Fruit fly (Drosophila melanogaster): Measurements from ENCODE around the gene SerRS-m.

SerRS-m gene

dm6 chr3R:15339111-15339510, 1.4 kb upstream of the SerRS-m start:
- no peak for TF ChIP-seq Hr4 (GFP tag; optimal IDR thresholded peaks at IDR 0.05)
- no peak for TF ChIP-seq Sox14 (GFP tag; optimal IDR thresholded peaks at IDR 0.05)
- TF ChIP-seq Eip78C (GFP tag) = no peak
- no peak for TF ChIP-seq CG9139 (GFP tag; optimal IDR thresholded peaks at IDR 0.05)
- TF ChIP-seq CG3032 (tag; optimal IDR thresholded peaks at IDR 0.05) = no peak
- no peak for TF ChIP-seq Hr38 (GFP tag; optimal IDR thresholded peaks at IDR 0.05)
- no peak for TF ChIP-seq spab (GFP tag; optimal IDR thresholded peaks at IDR 0.05)
- no peak for TF ChIP-seq eg (GFP tag; IDR thresholded peaks at IDR 0.05)
- no peak for TF ChIP-seq CG11294 (GFP tag; IDR thresholded peaks at IDR 0.05)
- TF ChIP-seq topi (GFP tag; optimal IDR thresholded peaks at IDR 0.05) = no peak
- no peak for TF ChIP-seq CG11762 (GFP tag; optimal IDR thresholded peaks at IDR 0.05; ENCODE audit: insufficient read depth)
- no peak for TF ChIP-seq achi (GFP tag; optimal IDR thresholded peaks at IDR 0.05)
- TF ChIP-seq Ets96B (tag; optimal IDR thresholded peaks at IDR 0.05) = no peak
- no peak for TF ChIP-seq vri (GFP tag; optimal IDR thresholded peaks at IDR 0.05)
- no peak for TF ChIP-seq Eip93F (GFP tag; optimal IDR thresholded peaks at IDR 0.05)
- TF ChIP-seq CG6854 (GFP tag; optimal IDR thresholded peaks at IDR 0.05) = no peak
- no peak for TF ChIP-seq esn (GFP tag; optimal IDR thresholded peaks at IDR 0.05)
- TF ChIP-seq svp (GFP tag) = no peak

dm6 chr3R:15342432-15342925, 2.0 kb downstream of the SerRS-m start:
- TF ChIP-seq CG15336 (GFP tag; IDR thresholded peaks at IDR 0.05) (peak; percentile 57), Hr4 (GFP tag; optimal IDR thresholded peaks at IDR 0.05) (no peak), CG31627 (GFP tag; optimal IDR thresholded peaks at IDR 0.05) (peak; percentile 11), CG34406 (GFP tag; optimal IDR thresholded peaks at IDR 0.05) (no peak), Blimp-1 (GFP tag; optimal IDR thresholded peaks at IDR 0.05) (peak; percentile 75), fd59A (GFP tag; optimal IDR thresholded peaks at IDR 0.05) (no peak), svp (GFP tag) (peak; percentile 71), Gug (GFP tag; IDR thresholded peaks at IDR 0.05) (peak; percentile 36; the same call in 1 of the 2 replicates), CG11294 (GFP tag; IDR thresholded peaks at IDR 0.05) (peak; percentile 21; the same call in 1 of the 2 replicates), eg (GFP tag; IDR thresholded peaks at IDR 0.05) (peak; percentile 51; the same call in 2 of the 3 replicates), CG9139 (GFP tag; optimal IDR thresholded peaks at IDR 0.05) (no peak)

- no peak for TF ChIP-seq CG4318 (GFP tag; optimal IDR thresholded peaks at IDR 0.05)
- peak; percentile 87 for TF ChIP-seq CG32006 (GFP tag; optimal IDR thresholded peaks at IDR 0.05)
- no peak for TF ChIP-seq CG10631 (GFP tag; optimal IDR thresholded peaks at IDR 0.05)
- TF ChIP-seq Gug (GFP tag; IDR thresholded peaks at IDR 0.05) = no peak
- peak; percentile 92 for TF ChIP-seq svp (GFP tag)
- no peak for TF ChIP-seq CG16779 (tag; optimal IDR thresholded peaks at IDR 0.05)
- peak; percentile 22; the same call in 1 of the 3 replicates for TF ChIP-seq CG6163 (GFP tag; IDR thresholded peaks at IDR 0.05)
- peak; percentile 63 for TF ChIP-seq CG6792 (GFP tag; optimal IDR thresholded peaks at IDR 0.05)
- TF ChIP-seq CG11294 (GFP tag; IDR thresholded peaks at IDR 0.05) = no peak; the same call in 1 of the 2 replicates
- peak; percentile 83 for TF ChIP-seq Sox14 (GFP tag; optimal IDR thresholded peaks at IDR 0.05)
- TF ChIP-seq CG31627 (GFP tag; optimal IDR thresholded peaks at IDR 0.05) = peak; percentile 67
- TF ChIP-seq Lpt (GFP tag; optimal IDR thresholded peaks at IDR 0.05) = peak; percentile 29
- TF ChIP-seq Sox102F (GFP tag; optimal IDR thresholded peaks at IDR 0.05) = no peak
- TF ChIP-seq fd85E (GFP tag; optimal IDR thresholded peaks at IDR 0.05) = no peak
- no peak for TF ChIP-seq CG9139 (GFP tag; optimal IDR thresholded peaks at IDR 0.05)
- peak; percentile 67 for TF ChIP-seq CG8632 (GFP tag; optimal IDR thresholded peaks at IDR 0.05)
- TF ChIP-seq Hr4 (GFP tag; optimal IDR thresholded peaks at IDR 0.05) = no peak
- TF ChIP-seq net (GFP tag; optimal IDR thresholded peaks at IDR 0.05) = peak; percentile 68
- peak; percentile 58 for TF ChIP-seq Hr39 (GFP tag; optimal IDR thresholded peaks at IDR 0.05)
- TF ChIP-seq vri (GFP tag; optimal IDR thresholded peaks at IDR 0.05) = no peak
- TF ChIP-seq CG11762 (GFP tag; optimal IDR thresholded peaks at IDR 0.05; ENCODE audit: insufficient read depth) = peak; percentile 46
- peak; percentile 25 for TF ChIP-seq Ets96B (tag; optimal IDR thresholded peaks at IDR 0.05)
- peak; percentile 32 for TF ChIP-seq CG6854 (GFP tag; optimal IDR thresholded peaks at IDR 0.05)
- TF ChIP-seq achi (GFP tag; optimal IDR thresholded peaks at IDR 0.05) = peak; percentile 67
- TF ChIP-seq fd59A (GFP tag; optimal IDR thresholded peaks at IDR 0.05) = peak; percentile 55
- peak; percentile 40 for TF ChIP-seq Sox15 (GFP tag; optimal IDR thresholded peaks at IDR 0.05)
- peak; percentile 75 for TF ChIP-seq acj6 (GFP tag; optimal IDR thresholded peaks at IDR 0.05)
- TF ChIP-seq CG3919 (GFP tag; optimal IDR thresholded peaks at IDR 0.05) = peak; percentile 76
- TF ChIP-seq CG11902 (GFP tag; optimal IDR thresholded peaks at IDR 0.05) = peak; percentile 39
- TF ChIP-seq OdsH (GFP tag; optimal IDR thresholded peaks at IDR 0.05) = peak; percentile 69
- TF ChIP-seq Eip78C (GFP tag) = peak; percentile 95
- peak; percentile 89 for TF ChIP-seq esn (GFP tag; optimal IDR thresholded peaks at IDR 0.05)
- TF ChIP-seq CG3032 (tag; optimal IDR thresholded peaks at IDR 0.05) = peak; percentile 28
- TF ChIP-seq dsx (GFP tag; optimal IDR thresholded peaks at IDR 0.05; ENCODE audit: poor library complexity, severe bottlenecking) = peak; percentile 4
- TF ChIP-seq CG8319 (GFP tag; optimal IDR thresholded peaks at IDR 0.05) = peak; percentile 34
Measured at dm6 chr3R:15342926-15343685, 2.6 kb downstream of the SerRS-m start, which contains the start of gene Nagk. Gene Nagk (minus strand): TSS chr3R:15343256.

All from whole organism, prepupa.